Worm (Caenorhabditis elegans): ENCODE measurements around the gene hse-5.

The hse-5 gene

DNA sequence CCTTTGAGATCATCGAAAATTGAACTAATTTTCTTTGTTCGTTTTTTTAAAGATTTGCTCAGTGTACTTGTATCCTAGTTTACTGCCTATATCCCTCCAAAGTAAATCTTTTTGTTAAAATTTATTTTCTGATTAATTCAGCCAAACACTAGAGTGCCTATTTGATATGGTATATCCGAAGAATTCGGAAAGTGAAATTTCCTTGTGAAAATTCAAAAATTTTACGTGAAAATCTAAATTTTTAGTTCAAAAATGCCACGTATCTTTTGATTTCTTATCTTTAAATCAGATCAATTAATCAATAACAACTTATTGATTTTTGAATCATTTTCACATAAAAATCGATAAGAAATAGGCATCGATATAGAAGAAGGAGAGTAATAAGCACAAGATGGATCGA lies 53.3 kb downstream of the hse-5 start, which contains the start of gene R07E5.6:
Gene R07E5.6 (plus strand): TSS at position 301 of the 400 bp plus-strand sequence.
- TF ChIP-seq lir-3 (tag; optimal IDR thresholded peaks at IDR 0.05; ENCODE audit: poor library complexity) (no peak), lin-14 (GFP tag; optimal IDR thresholded peaks at IDR 0.05) (no peak), efl-1 (optimal IDR thresholded peaks at IDR 0.05) (no peak), efl-1 (GFP tag; optimal IDR thresholded peaks at IDR 0.05 in 1 of 2) (peak in 1 of 2 experiments; percentile 37), nhr-90 (tag; optimal IDR thresholded peaks at IDR 0.05; ENCODE audit: poor library complexity) (no peak)
